Fruit fly (Drosophila melanogaster): ENCODE measurements around the gene CG7276.

dm6 chr3L:15533402-15534129 lies 35.6 kb downstream of the CG7276 start:
- peak; percentile 69 for TF ChIP-seq CG8159 (tag; optimal IDR thresholded peaks at IDR 0.05)
- TF ChIP-seq Pif1A (GFP tag; optimal IDR thresholded peaks at IDR 0.05) = peak; percentile 73
- TF ChIP-seq CG15710 (tag; optimal IDR thresholded peaks at IDR 0.05) = peak; percentile 67
- TF ChIP-seq EcR (GFP tag; optimal IDR thresholded peaks at IDR 0.05) = peak; percentile 52
- TF ChIP-seq Ets98B (GFP tag; IDR thresholded peaks at IDR 0.05) = peak; percentile 41
- TF ChIP-seq CG14655 (GFP tag; optimal IDR thresholded peaks at IDR 0.05) = peak; percentile 82
- TF ChIP-seq Snoo (tag; optimal IDR thresholded peaks at IDR 0.05) = peak; percentile 62
- TF ChIP-seq D1 (tag; optimal IDR thresholded peaks at IDR 0.05) = peak; percentile 48
- TF ChIP-seq CG4496 (GFP tag; IDR thresholded peaks at IDR 0.05) = peak; percentile 60; the same call in 1 of the 3 replicates
